Fruit fly (Drosophila melanogaster): Measurements from ENCODE around the gene CG14142.
A peak's percentile ranks its signal among the peaks of the same experiment; 100 is the strongest.
"Not testable (repeated sequence)": the region's sequence is repeated elsewhere in the genome, so short reads cannot be mapped to it uniquely, and the experiment has no call there.

CG14142 gene

dm6 chr3L:11173049-11173564 is at the start of gene CG14142:
Gene CG14142 (plus strand): TSS chr3L:11173514.
- no peak for TF ChIP-seq noc (tag; optimal IDR thresholded peaks at IDR 0.05)

dm6 chr3L:11123598-11124284 is 49.6 kb upstream of the CG14142 start:
- TF ChIP-seq noc (tag; optimal IDR thresholded peaks at IDR 0.05) = no peak

- TF ChIP-seq noc (tag; optimal IDR thresholded peaks at IDR 0.05) = no peak
These were observed 48.9 kb upstream of the CG14142 start for dm6 chr3L:11124439-11124838.

dm6 chr3L:11124841-11125240 is 48.5 kb upstream of the CG14142 start:
- TF ChIP-seq noc (tag; optimal IDR thresholded peaks at IDR 0.05) = no peak

- peak; percentile 49 for TF ChIP-seq noc (tag; optimal IDR thresholded peaks at IDR 0.05)
These were observed 47.4 kb upstream of the CG14142 start for dm6 chr3L:11125636-11126532.

dm6 chr3L:11130535-11130934 is 42.8 kb upstream of the CG14142 start, which contains the start of gene nol:
Gene nol (plus strand): TSS chr3L:11130835.
- no peak for TF ChIP-seq noc (tag; optimal IDR thresholded peaks at IDR 0.05)

- not testable (repeated sequence) for TF ChIP-seq noc (tag; optimal IDR thresholded peaks at IDR 0.05)
These were observed 41.3 kb upstream of the CG14142 start, which contains the start of gene CG32074 for dm6 chr3L:11132055-11132454. Gene CG32074 (minus strand): TSS chr3L:11132322.

- not testable (repeated sequence) for TF ChIP-seq noc (tag; optimal IDR thresholded peaks at IDR 0.05)
These were observed 38.4 kb upstream of the CG14142 start, which contains the start of gene CG14143 for dm6 chr3L:11134886-11135285. Gene CG14143 (plus strand): TSS chr3L:11134987.

- no peak for TF ChIP-seq noc (tag; optimal IDR thresholded peaks at IDR 0.05)
These were observed 37.5 kb upstream of the CG14142 start, which contains the start of gene IRSp53 for dm6 chr3L:11135846-11136245. Gene IRSp53 (plus strand): TSS chr3L:11136049.

dm6 chr3L:11136349-11136748 is 37.0 kb upstream of the CG14142 start:
- TF ChIP-seq noc (tag; optimal IDR thresholded peaks at IDR 0.05) = no peak

dm6 chr3L:11138862-11139261 is 34.5 kb upstream of the CG14142 start:
- TF ChIP-seq noc (tag; optimal IDR thresholded peaks at IDR 0.05) = no peak

- TF ChIP-seq noc (tag; optimal IDR thresholded peaks at IDR 0.05) = no peak
These were observed 28.2 kb upstream of the CG14142 start for dm6 chr3L:11145065-11145464.

dm6 chr3L:11147675-11148074 is 25.6 kb upstream of the CG14142 start:
- no peak for TF ChIP-seq noc (tag; optimal IDR thresholded peaks at IDR 0.05)

dm6 chr3L:11148478-11149251 is 24.6 kb upstream of the CG14142 start:
- peak; percentile 38 for TF ChIP-seq noc (tag; optimal IDR thresholded peaks at IDR 0.05)

- no peak for TF ChIP-seq noc (tag; optimal IDR thresholded peaks at IDR 0.05)
These were observed 22.5 kb upstream of the CG14142 start, which contains the start of gene CG6216 for dm6 chr3L:11150735-11151287. Gene CG6216 (minus strand): TSS chr3L:11150785.

Measured in whole organism, larva.